Fruit fly (Drosophila melanogaster) whole organism, embryonic: ENCODE measurements around the gene CG2652.

Experiments used
- Atf3 ChIP-seq: fragments of 200-800 bp; sonication (Bioruptor generic); optimal IDR thresholded peaks from 3 replicates; lab custom pipeline; 2016; ENCODE audit warnings: missing biosample characterization, missing genetic modification characterization
- C15 ChIP-seq: fragments of 200-800 bp; sonication (Bioruptor generic); IDR thresholded peaks from 3 replicates; pipeline ENCODE4 v1.3.6; 2022; ENCODE audit warnings: missing biosample characterization, missing genetic modification characterization
- CG11093 ChIP-seq: fragments of 200-800 bp; sonication (Bioruptor generic); IDR thresholded peaks from 3 replicates; pipeline ENCODE4 v1.3.6; 2022; ENCODE audit warnings: missing biosample characterization, missing genetic modification characterization
- CG12236 ChIP-seq: fragments of 200-800 bp; sonication (Bioruptor generic); optimal IDR thresholded peaks from 2 replicates; lab custom pipeline; 2016; ENCODE audit warnings: missing biosample characterization, missing genetic modification characterization
- CG13287 ChIP-seq: fragments of 200-800 bp; sonication (Bioruptor generic); IDR thresholded peaks from 2 replicates; pipeline ENCODE4 v1.3.6; 2022; ENCODE audit warnings: missing biosample characterization, missing genetic modification characterization; ENCODE audit not compliant: partially characterized antibody
- CG15073 ChIP-seq: fragments of 200-800 bp; sonication (Bioruptor generic); optimal IDR thresholded peaks from 2 replicates; lab custom pipeline; 2016; ENCODE audit warnings: missing biosample characterization, missing genetic modification characterization
- CG1603 ChIP-seq: fragments of 200-800 bp; sonication (Bioruptor generic); optimal IDR thresholded peaks from 2 replicates; lab custom pipeline; 2019; ENCODE audit warnings: missing biosample characterization, mild to moderate bottlenecking, missing genetic modification characterization, moderate library complexity
- CG1647 ChIP-seq: fragments of 200-800 bp; sonication (Bioruptor generic); optimal IDR thresholded peaks from 3 replicates; lab custom pipeline; 2016; ENCODE audit warnings: missing biosample characterization, missing genetic modification characterization
- CG16813 ChIP-seq: fragments of 200-800 bp; sonication (Bioruptor generic); IDR thresholded peaks from 3 replicates; pipeline ENCODE4 v1.3.6; 2022; ENCODE audit warnings: missing biosample characterization, missing genetic modification characterization; ENCODE audit not compliant: partially characterized antibody
- CG1792 ChIP-seq: fragments of 200-800 bp; sonication (Bioruptor generic); optimal IDR thresholded peaks from 2 replicates; lab custom pipeline; 2016; ENCODE audit warnings: missing biosample characterization, missing genetic modification characterization
- CG18011 ChIP-seq: fragments of 200-800 bp; sonication (Bioruptor generic); optimal IDR thresholded peaks from 2 replicates; lab custom pipeline; 2017; ENCODE audit warnings: missing biosample characterization, missing genetic modification characterization, mild to moderate bottlenecking, moderate library complexity, missing genotype
- CG2712 ChIP-seq: fragments of 200-800 bp; optimal IDR thresholded peaks from 3 replicates; lab custom pipeline; 2019; ENCODE audit warnings: missing biosample characterization, mild to moderate bottlenecking, missing genetic modification characterization, moderate library complexity
- CG33213 ChIP-seq: fragments of 200-800 bp; sonication (Bioruptor generic); optimal IDR thresholded peaks from 3 replicates; lab custom pipeline; 2016; ENCODE audit warnings: missing biosample characterization, missing genetic modification characterization
- CG33557 ChIP-seq: fragments of 200-800 bp; sonication (Bioruptor generic); optimal IDR thresholded peaks from 2 replicates; lab custom pipeline; 2019; ENCODE audit warnings: missing biosample characterization, mild to moderate bottlenecking, missing genetic modification characterization, moderate library complexity
- CG4328 ChIP-seq: fragments of 200-800 bp; sonication (Bioruptor generic); optimal IDR thresholded peaks from 3 replicates; lab custom pipeline; 2017; ENCODE audit warnings: missing biosample characterization, missing genetic modification reagents, missing genetic modification characterization
- CG43689 ChIP-seq: fragments of 200-800 bp; sonication (Bioruptor generic); IDR thresholded peaks from 2 replicates; pipeline ENCODE4 v1.3.6; 2022; ENCODE audit warnings: missing biosample characterization, missing genetic modification characterization
- CG4707 ChIP-seq: fragments of 200-800 bp; sonication (Bioruptor generic); optimal IDR thresholded peaks from 2 replicates; lab custom pipeline; 2018; ENCODE audit warnings: missing biosample characterization, mild to moderate bottlenecking, missing genetic modification characterization, moderate library complexity
- CG6683 ChIP-seq: fragments of 200-800 bp; sonication (Bioruptor generic); optimal IDR thresholded peaks from 2 replicates; lab custom pipeline; 2017; ENCODE audit warnings: missing biosample characterization, mild to moderate bottlenecking, missing genetic modification characterization, missing genetic modification reagents
- CG6791 ChIP-seq: fragments of 200-800 bp; sonication (Bioruptor generic); IDR thresholded peaks from 3 replicates; pipeline ENCODE4 v1.3.6; 2022; ENCODE audit warnings: missing biosample characterization, missing genetic modification characterization; ENCODE audit not compliant: partially characterized antibody
- CG6854 ChIP-seq: fragments of 200-800 bp; sonication (Bioruptor generic); optimal IDR thresholded peaks from 3 replicates; lab custom pipeline; 2017; ENCODE audit warnings: missing biosample characterization, mild to moderate bottlenecking, missing genetic modification characterization
- CG7556 ChIP-seq: fragments of 200-800 bp; sonication (Bioruptor generic); optimal IDR thresholded peaks from 2 replicates; lab custom pipeline; 2017; ENCODE audit warnings: missing biosample characterization, mild to moderate bottlenecking, missing genetic modification characterization
- CG7786 ChIP-seq: fragments of 200-800 bp; sonication (Bioruptor generic); optimal IDR thresholded peaks from 2 replicates; lab custom pipeline; 2016; ENCODE audit warnings: missing biosample characterization, missing genetic modification characterization
- CG8089 ChIP-seq: fragments of 200-800 bp; sonication (Bioruptor generic); optimal IDR thresholded peaks from 3 replicates; lab custom pipeline; 2016; ENCODE audit warnings: missing biosample characterization, missing genetic modification characterization
- CG8924 ChIP-seq: fragments of 200-800 bp; optimal IDR thresholded peaks from 3 replicates; lab custom pipeline; 2019; ENCODE audit warnings: missing biosample characterization, mild to moderate bottlenecking, missing genetic modification characterization, moderate library complexity
- CG9932 ChIP-seq: fragments of 200-800 bp; sonication (Bioruptor generic); IDR thresholded peaks from 2 replicates; pipeline ENCODE4 v1.3.6; 2022; ENCODE audit warnings: missing biosample characterization, missing genetic modification characterization
- Camta ChIP-seq: fragments of 200-800 bp; sonication (Bioruptor generic); optimal IDR thresholded peaks from 2 replicates; lab custom pipeline; 2016; ENCODE audit warnings: missing biosample characterization, missing genetic modification characterization
- CkIIα-i1 ChIP-seq: fragments of 200-800 bp; sonication (Bioruptor generic); IDR thresholded peaks from 2 replicates; pipeline ENCODE4 v1.3.6; 2022; ENCODE audit warnings: missing biosample characterization, missing genetic modification characterization
- CrebB ChIP-seq: fragments of 200-800 bp; sonication (Bioruptor generic); optimal IDR thresholded peaks from 3 replicates; lab custom pipeline; 2018; ENCODE audit warnings: missing biosample characterization, mild to moderate bottlenecking, missing genetic modification characterization
- Dbx ChIP-seq: fragments of 200-800 bp; sonication (Bioruptor generic); IDR thresholded peaks from 3 replicates; pipeline ENCODE4 v1.3.6; 2022; ENCODE audit warnings: missing biosample characterization, missing genetic modification characterization
- Doc3 ChIP-seq: fragments of 200-800 bp; sonication (Bioruptor generic); IDR thresholded peaks from 3 replicates; pipeline ENCODE4 v1.3.6; 2022; ENCODE audit warnings: missing biosample characterization, missing genetic modification characterization; ENCODE audit not compliant: partially characterized antibody
- Dp ChIP-seq: fragments of 200-800 bp; sonication (Bioruptor generic); optimal IDR thresholded peaks from 2 replicates; lab custom pipeline; 2018; ENCODE audit warnings: missing biosample characterization, mild to moderate bottlenecking, missing genetic modification characterization, moderate library complexity
- Hand ChIP-seq: fragments of 200-800 bp; sonication (Bioruptor generic); optimal IDR thresholded peaks from 2 replicates; lab custom pipeline; 2017; ENCODE audit warnings: mild to moderate bottlenecking, missing biosample characterization, missing genetic modification reagents, missing genetic modification characterization
- Hsf ChIP-seq: fragments of 200-800 bp; sonication (Bioruptor generic); optimal IDR thresholded peaks from 3 replicates; lab custom pipeline; 2016; ENCODE audit warnings: missing biosample characterization, missing genetic modification characterization
- Mrtf ChIP-seq: fragments of 200-800 bp; sonication (Bioruptor generic); IDR thresholded peaks from 3 replicates; pipeline ENCODE4 v1.3.6; 2022; ENCODE audit warnings: missing biosample characterization, missing genetic modification characterization
- NFAT ChIP-seq: fragments of 200-800 bp; sonication (Bioruptor generic); IDR thresholded peaks from 2 replicates; pipeline ENCODE4 v1.3.6; 2022; ENCODE audit warnings: missing biosample characterization, missing genetic modification characterization
- Neu2 ChIP-seq: fragments of 200-800 bp; sonication (Bioruptor generic); optimal IDR thresholded peaks from 3 replicates; lab custom pipeline; 2016; ENCODE audit warnings: missing biosample characterization, missing genetic modification characterization, borderline replicate concordance
- Nf-YB ChIP-seq: fragments of 200-800 bp; sonication (Bioruptor generic); optimal IDR thresholded peaks from 3 replicates; lab custom pipeline; 2019; ENCODE audit warnings: missing biosample characterization, mild to moderate bottlenecking, missing genetic modification characterization, moderate library complexity
- Scr ChIP-seq: fragments of 200-800 bp; sonication (Bioruptor generic); IDR thresholded peaks from 2 replicates; pipeline ENCODE4 v1.3.6; 2022; ENCODE audit warnings: missing biosample characterization, missing genetic modification characterization; ENCODE audit not compliant: partially characterized antibody
- bcd ChIP-seq: fragments of 200-800 bp; sonication (Bioruptor generic); optimal IDR thresholded peaks from 2 replicates; lab custom pipeline; 2017; ENCODE audit warnings: missing biosample characterization, mild to moderate bottlenecking, missing genetic modification characterization
- en ChIP-seq: fragments of 200-800 bp; sonication (Bioruptor generic); optimal IDR thresholded peaks from 2 replicates; lab custom pipeline; 2016; ENCODE audit warnings: missing biosample characterization, missing genetic modification characterization
- eve ChIP-seq, 2 experiments: fragments of >200 bp; optimal IDR thresholded peaks; 2 replicates each; lab custom pipeline; 2017; ENCODE audit warnings: missing biosample characterization in 2 of 2, missing genetic modification characterization in 2 of 2
- ewg ChIP-seq: fragments of 200-800 bp; sonication (Bioruptor generic); optimal IDR thresholded peaks from 3 replicates; lab custom pipeline; 2017; ENCODE audit warnings: mild to moderate bottlenecking, missing biosample characterization, missing genetic modification reagents, missing genetic modification characterization
- fu2 ChIP-seq: fragments of 200-800 bp; sonication (Bioruptor generic); optimal IDR thresholded peaks from 2 replicates; lab custom pipeline; 2016; ENCODE audit warnings: missing biosample characterization, missing genetic modification characterization
- ind ChIP-seq: fragments of 200-800 bp; sonication (Bioruptor generic); optimal IDR thresholded peaks from 3 replicates; lab custom pipeline; 2016; ENCODE audit warnings: missing biosample characterization, missing genetic modification characterization
- pros ChIP-seq: fragments of 200-800 bp; sonication (Bioruptor generic); optimal IDR thresholded peaks from 3 replicates; lab custom pipeline; 2019; ENCODE audit warnings: missing biosample characterization, mild to moderate bottlenecking, missing genetic modification characterization, moderate library complexity
- psq ChIP-seq: fragments of 200-800 bp; sonication (Bioruptor generic); optimal IDR thresholded peaks from 2 replicates; lab custom pipeline; 2017; ENCODE audit warnings: missing biosample characterization, missing genetic modification characterization
- sens ChIP-seq: fragments of 200-800 bp; sonication (Bioruptor generic); peaks from one replicate; lab custom pipeline; 2016; ENCODE audit warnings: missing biosample characterization, missing genetic modification characterization
- sim ChIP-seq: fragments of 200-800 bp; sonication (Bioruptor generic); IDR thresholded peaks from 2 replicates; pipeline ENCODE4 v1.3.6; 2022; ENCODE audit warnings: missing biosample characterization, missing genetic modification characterization
- sima ChIP-seq: fragments of 200-800 bp; sonication (Bioruptor generic); optimal IDR thresholded peaks from 2 replicates; lab custom pipeline; 2016; ENCODE audit warnings: missing biosample characterization, missing genetic modification characterization
- ttk ChIP-seq: fragments of 200-800 bp; sonication (Bioruptor generic); IDR thresholded peaks from 2 replicates; pipeline ENCODE4 v2.1.2; 2022; ENCODE audit warnings: missing biosample characterization, missing genetic modification characterization
- vnd ChIP-seq: fragments of 200-800 bp; sonication (Bioruptor generic); IDR thresholded peaks from 3 replicates; pipeline ENCODE4 v1.3.6; 2022; ENCODE audit warnings: missing biosample characterization, missing genetic modification characterization; ENCODE audit not compliant: partially characterized antibody
- zen ChIP-seq: fragments of 200-800 bp; sonication (Bioruptor generic); optimal IDR thresholded peaks from 3 replicates; lab custom pipeline; 2018; ENCODE audit warnings: missing biosample characterization, mild to moderate bottlenecking, missing genetic modification characterization, moderate library complexity

CG2652 gene

DNA sequence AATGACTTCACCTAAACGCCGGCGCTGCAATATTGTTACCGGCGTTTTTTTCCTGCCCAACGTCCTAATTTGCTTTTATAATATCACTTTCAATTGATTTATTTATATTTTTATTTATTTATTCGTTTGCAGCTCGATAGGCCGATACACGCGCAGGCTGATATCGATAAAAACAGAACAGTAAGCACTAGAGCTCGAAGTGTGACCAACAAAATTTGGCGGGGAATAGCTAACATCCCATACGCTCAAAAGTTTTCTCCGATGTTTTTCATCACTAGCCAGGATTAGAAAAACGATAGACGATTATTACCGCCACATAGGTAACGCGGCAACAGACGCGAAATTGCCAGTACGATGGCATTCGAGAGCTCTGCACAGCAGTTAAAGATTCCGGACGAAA is 31.0 kb upstream of the CG2652 start, which contains the start of the genes CG2685 and CG2694 (continued):
- TF ChIP-seq eve (GFP tag; optimal IDR thresholded peaks at IDR 0.05; lab: Kevin White, UChicago) (no peak), CG43689 (GFP tag; lab: Robert Waterston, UW) (no peak), pros (GFP tag; lab: Kevin White, UChicago) (no peak), sens (no peak), Dp (peak; percentile 70), CG33213 (no peak), CG9932 (GFP tag; lab: Robert Waterston, UW) (peak; percentile 54; the same call in 1 of the 2 replicates), CG7556 (GFP tag; lab: Kevin White, UChicago) (no peak), Neu2 (GFP tag; lab: Kevin White, UChicago) (no peak), CG13287 (peak; percentile 82), CG1603 (tag; lab: Kevin White, UChicago) (peak; percentile 50), en (no peak), Mrtf (GFP tag; lab: Robert Waterston, UW) (no peak), zen (peak; percentile 9), CG6683 (no peak), vnd (peak; percentile 67), CG8924 (tag; lab: Kevin White, UChicago) (no peak), NFAT (GFP tag; lab: Robert Waterston, UW) (no peak), CG11093 (GFP tag; lab: Robert Waterston, UW) (no peak), ttk (GFP tag; lab: Robert Waterston, UW) (no peak), bcd (no peak), CG12236 (GFP tag; lab: Kevin White, UChicago) (no peak), CrebB (tag; lab: Kevin White, UChicago) (no peak), CG15073 (no peak), CG1647 (GFP tag; lab: Kevin White, UChicago) (no peak), CG6791 (GFP tag; lab: Robert Waterston, UW) (peak; percentile 80), sima (no peak), CG16813 (GFP tag; lab: Robert Waterston, UW) (peak; percentile 78), CG4328 (GFP tag; lab: Kevin White, UChicago) (no peak), CG8089 (GFP tag; lab: Kevin White, UChicago) (no peak), Nf-YB (no peak), Scr (peak; percentile 72), CG7786 (GFP tag; lab: Kevin White, UChicago) (no peak), psq (no peak), Doc3 (GFP tag; lab: Robert Waterston, UW) (peak; percentile 64), CkIIα-i1 (GFP tag; lab: Robert Waterston, UW) (no peak), Camta (GFP tag; lab: Kevin White, UChicago) (no peak), CG33557 (GFP tag; lab: Kevin White, UChicago) (no peak), Hsf (no peak), ind (GFP tag; lab: Kevin White, UChicago) (no peak), fu2 (GFP tag; lab: Kevin White, UChicago) (no peak), CG2712 (tag; lab: Kevin White, UChicago) (peak; percentile 7), Atf3 (GFP tag; lab: Kevin White, UChicago) (no peak), CG1792 (GFP tag; lab: Kevin White, UChicago) (no peak), CG4707 (GFP tag; lab: Kevin White, UChicago) (no peak), Dbx (GFP tag; lab: Robert Waterston, UW) (0 out of 3 replicates have a peak, but pooled peaks have one; percentile 22), CG6854 (GFP tag; lab: Kevin White, UChicago) (no peak), Hand (GFP tag; lab: Kevin White, UChicago) (no peak), C15 (GFP tag; lab: Robert Waterston, UW) (no peak), ewg (GFP tag; lab: Kevin White, UChicago) (no peak), sim (GFP tag; lab: Robert Waterston, UW) (no peak), CG18011 (GFP tag; lab: Kevin White, UChicago) (no peak)
